Worm (Caenorhabditis elegans): ENCODE data around the gene C09G9.3.

DNA sequence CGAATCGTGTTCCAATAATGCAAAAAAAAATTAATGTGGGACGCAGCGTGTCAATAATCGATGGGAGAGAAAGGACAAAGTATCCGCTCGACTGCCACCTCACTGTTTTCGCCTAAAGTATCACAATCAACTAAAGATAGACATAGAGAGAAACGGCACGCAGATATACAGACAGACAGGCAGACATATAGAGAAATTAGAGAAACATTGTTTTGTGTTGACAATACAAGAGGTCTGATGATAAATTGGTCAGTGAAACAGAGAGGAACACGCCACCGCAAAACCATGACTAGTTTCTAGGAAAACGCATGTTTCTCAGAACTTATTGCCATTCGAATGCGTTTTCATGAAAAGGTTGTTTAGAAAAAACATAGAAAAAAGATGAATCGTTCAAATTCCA, 42.3 kb downstream of the C09G9.3 start, which contains the start of gene T28C6.8:
- TF ChIP-seq W03F9.2 (tag; optimal IDR thresholded peaks at IDR 0.05) (no peak), him-1 (tag; optimal IDR thresholded peaks at IDR 0.05) (no peak), dao-5 (tag; optimal IDR thresholded peaks at IDR 0.05) (no peak)
